Worm (Caenorhabditis elegans) whole organism, L3 larva: ENCODE results near the gene H06H21.11.

ENCODE experiments used
- R02D3.7 ChIP-seq: fragments of 150-350 bp; optimal IDR thresholded peaks from 2 replicates; lab custom pipeline; 2014; ENCODE audit warnings: missing biosample characterization, missing genetic modification characterization
- aly-2 ChIP-seq: fragments of 150-350 bp; optimal IDR thresholded peaks from 2 replicates; lab custom pipeline; 2014; ENCODE audit warnings: missing biosample characterization, missing genetic modification characterization
- ceh-9 ChIP-seq: sonication (generic microtip); optimal IDR thresholded peaks from 2 replicates; lab custom pipeline; 2018; ENCODE audit warnings: missing biosample characterization, missing genetic modification characterization
- nfya-1 ChIP-seq: sonication (generic microtip); optimal IDR thresholded peaks from 2 replicates; lab custom pipeline; 2017; ENCODE audit warnings: missing genetic modification characterization, mild to moderate bottlenecking, missing compliant biosample characterization, antibody characterized with exemption, moderate library complexity; ENCODE audit not compliant: insufficient read depth
- nhr-11 ChIP-seq: fragments of 150-350 bp; optimal IDR thresholded peaks from 2 replicates; lab custom pipeline; 2014; ENCODE audit warnings: missing biosample characterization, missing genetic modification characterization
- nhr-237 ChIP-seq: fragments of 150-350 bp; optimal IDR thresholded peaks from 2 replicates; lab custom pipeline; 2014; ENCODE audit warnings: missing biosample characterization, missing genetic modification characterization
- nhr-25 ChIP-seq: sonication (generic microtip); optimal IDR thresholded peaks from 2 replicates; lab custom pipeline; 2017; ENCODE audit warnings: missing biosample characterization, missing genetic modification characterization
- nhr-28 ChIP-seq: fragments of 150-350 bp; optimal IDR thresholded peaks from 2 replicates; lab custom pipeline; 2014; ENCODE audit warnings: missing biosample characterization, missing genetic modification characterization
- nhr-77 ChIP-seq: fragments of 150-350 bp; optimal IDR thresholded peaks from 2 replicates; lab custom pipeline; 2014; ENCODE audit warnings: missing biosample characterization, missing genetic modification characterization
- pha-4 ChIP-seq: fragments of 150-350 bp; optimal IDR thresholded peaks from 2 replicates; lab custom pipeline; 2014; ENCODE audit warnings: missing biosample characterization, missing genetic modification reagents, missing genetic modification characterization
- snpc-4 ChIP-seq: fragments of 150-350 bp; optimal IDR thresholded peaks from 2 replicates; lab custom pipeline; 2014; ENCODE audit warnings: missing biosample characterization, missing genetic modification characterization
- tbx-2 ChIP-seq: sonication (generic microtip); optimal IDR thresholded peaks from 2 replicates; lab custom pipeline; 2016; ENCODE audit warnings: mild to moderate bottlenecking, missing genetic modification characterization, missing compliant biosample characterization
- unc-62 ChIP-seq: fragments of 150-350 bp; sonication (generic microtip); optimal IDR thresholded peaks from 4 replicates; lab custom pipeline; 2014; ENCODE audit warnings: missing biosample characterization, missing genetic modification reagents, missing genetic modification characterization

DNA sequence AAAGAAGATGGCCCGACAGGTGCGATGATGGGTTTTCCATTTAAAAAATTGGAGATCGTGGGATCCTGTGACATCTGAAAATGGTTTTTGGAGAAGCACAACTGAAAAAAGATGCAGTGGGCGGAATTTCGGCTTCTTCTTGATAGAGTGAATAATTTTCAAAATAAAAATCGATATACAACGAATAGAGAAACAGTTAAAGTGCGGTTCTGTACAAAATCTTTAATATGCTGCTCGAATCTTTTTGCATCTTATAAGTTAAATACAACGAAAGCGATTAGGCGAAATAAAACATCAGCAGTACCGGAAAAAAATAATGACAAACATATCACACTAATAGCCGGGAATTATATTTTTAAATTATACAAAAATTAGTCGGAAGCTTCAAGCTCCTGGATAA, at the start of gene H06H21.11:
- TF ChIP-seq nhr-237 (tag; lab: Kevin White, UChicago) = no peak
- TF ChIP-seq nhr-25 (tag; lab: Kevin White, UChicago) = no peak
- TF ChIP-seq snpc-4 (tag; lab: Kevin White, UChicago) = no peak
- no peak for TF ChIP-seq nhr-11 (tag; lab: Kevin White, UChicago)
- no peak for TF ChIP-seq nhr-77 (tag; lab: Kevin White, UChicago)
- TF ChIP-seq nhr-28 (tag; lab: Kevin White, UChicago) = no peak
- no peak for TF ChIP-seq pha-4 (tag; lab: Kevin White, UChicago)
- TF ChIP-seq aly-2 (tag; lab: Kevin White, UChicago) = no peak
- TF ChIP-seq R02D3.7 (tag; lab: Kevin White, UChicago) = no peak
- no peak for TF ChIP-seq ceh-9 (tag; lab: Kevin White, UChicago)
- no peak for TF ChIP-seq nfya-1 (tag; lab: Kevin White, UChicago)
- TF ChIP-seq unc-62 (GFP tag; lab: Kevin White, UChicago) = no peak
- no peak for TF ChIP-seq tbx-2
